Worm (Caenorhabditis elegans) whole organism, L3 larva: ENCODE measurements around the gene str-171.

ENCODE experiments used
- elt-3 ChIP-seq, 3 experiments: fragments of 150-350 bp in 1 of 3; sonication (generic microtip) in 2 of 3; optimal IDR thresholded peaks; 2 replicates in 2 of 3; 4 replicates in 1 of 3; lab custom pipeline; 2014 to 2017; ENCODE audit warnings: missing biosample characterization in 3 of 3, missing genetic modification characterization in 3 of 3
- fkh-2 ChIP-seq: fragments of 150-350 bp; optimal IDR thresholded peaks from 2 replicates; lab custom pipeline; 2014; ENCODE audit warnings: missing biosample characterization, missing genetic modification reagents, missing genetic modification characterization
- fos-1 ChIP-seq: fragments of 150-350 bp; optimal IDR thresholded peaks from 2 replicates; lab custom pipeline; 2014; ENCODE audit warnings: missing biosample characterization, missing genetic modification characterization
- nhr-237 ChIP-seq: fragments of 150-350 bp; optimal IDR thresholded peaks from 2 replicates; lab custom pipeline; 2014; ENCODE audit warnings: missing biosample characterization, missing genetic modification characterization
- snpc-4 ChIP-seq: fragments of 150-350 bp; optimal IDR thresholded peaks from 2 replicates; lab custom pipeline; 2014; ENCODE audit warnings: missing biosample characterization, missing genetic modification characterization
- unc-62 ChIP-seq: fragments of 150-350 bp; sonication (generic microtip); optimal IDR thresholded peaks from 4 replicates; lab custom pipeline; 2014; ENCODE audit warnings: missing biosample characterization, missing genetic modification reagents, missing genetic modification characterization

- no peak for TF ChIP-seq fos-1 (tag; lab: Kevin White, UChicago)
- no peak for TF ChIP-seq nhr-237 (tag; lab: Kevin White, UChicago)
- no peak for TF ChIP-seq unc-62
- TF ChIP-seq fkh-2: no peak
- no peak for TF ChIP-seq elt-3 (tag; optimal IDR thresholded peaks at IDR 0.05; lab: Kevin White, UChicago)
- no peak for TF ChIP-seq snpc-4 (tag; lab: Kevin White, UChicago)
Observed at ce11 chrV:15087207-15087706, 45.1 kb downstream of the str-171 start, which contains the start of the genes C01G10.15 and C01G10.6.
